Fruit fly (Drosophila melanogaster): ENCODE results near the gene RpS19a.

Gene RpS19a

dm6 chrX:16650078-16651063 lies 12.7 kb downstream of the RpS19a start (continued):
- peak; percentile 60 for TF ChIP-seq CG8281 (tag; optimal IDR thresholded peaks at IDR 0.05)
- TF ChIP-seq CG2712 (tag; optimal IDR thresholded peaks at IDR 0.05): peak; percentile 15
- TF ChIP-seq unpg (GFP tag; optimal IDR thresholded peaks at IDR 0.05): peak; percentile 10
- TF ChIP-seq lab (GFP tag; optimal IDR thresholded peaks at IDR 0.05): peak; percentile 53
- peak; percentile 37 for TF ChIP-seq CG9727 (GFP tag; optimal IDR thresholded peaks at IDR 0.05)
- peak; percentile 72 for TF ChIP-seq stc (GFP tag; IDR thresholded peaks at IDR 0.05)
- TF ChIP-seq CG15696 (tag; optimal IDR thresholded peaks at IDR 0.05): no peak
- TF ChIP-seq vvl (GFP tag; IDR thresholded peaks at IDR 0.05): peak; percentile 90
- peak; percentile 57 for TF ChIP-seq crc (GFP tag; optimal IDR thresholded peaks at IDR 0.05)
- peak; percentile 59 for TF ChIP-seq CG15269 (tag; optimal IDR thresholded peaks at IDR 0.05)
- TF ChIP-seq pnt (GFP tag; optimal IDR thresholded peaks at IDR 0.05): peak; percentile 70
- no peak for TF ChIP-seq CoRest (tag; optimal IDR thresholded peaks at IDR 0.05)
- no peak for TF ChIP-seq ham (GFP tag; IDR thresholded peaks at IDR 0.05)
- no peak for TF ChIP-seq CG11093 (GFP tag; IDR thresholded peaks at IDR 0.05)
- TF ChIP-seq grau (tag; optimal IDR thresholded peaks at IDR 0.05): peak; percentile 26
- TF ChIP-seq bowl (GFP tag; IDR thresholded peaks at IDR 0.05): 0 out of 2 replicates have a peak, but pooled peaks have one; percentile 30
- TF ChIP-seq Oaz (GFP tag; IDR thresholded peaks at IDR 0.05): peak; percentile 73
- TF ChIP-seq sr (GFP tag; IDR thresholded peaks at IDR 0.05): 0 out of 3 replicates have a peak, but pooled peaks have one; percentile 22
- no peak for TF ChIP-seq usp (GFP tag; optimal IDR thresholded peaks at IDR 0.05)
- peak; percentile 80 for TF ChIP-seq dysf (GFP tag; IDR thresholded peaks at IDR 0.05)
- peak; percentile 15; the same call in 1 of the 3 replicates for TF ChIP-seq CG6175 (GFP tag; IDR thresholded peaks at IDR 0.05)
- peak; percentile 54 for TF ChIP-seq row (GFP tag; IDR thresholded peaks at IDR 0.05)
- TF ChIP-seq en (GFP tag; optimal IDR thresholded peaks at IDR 0.05): peak; percentile 75
- no peak for TF ChIP-seq CG2120 (GFP tag; optimal IDR thresholded peaks at IDR 0.05)
- peak; percentile 26 for TF ChIP-seq CG6854 (GFP tag; optimal IDR thresholded peaks at IDR 0.05)
- TF ChIP-seq toy (GFP tag; IDR thresholded peaks at IDR 0.05): no peak
- no peak for TF ChIP-seq tll (GFP tag; optimal IDR thresholded peaks at IDR 0.05)
- TF ChIP-seq CG31441 (GFP tag; IDR thresholded peaks at IDR 0.05): no peak
- no peak for TF ChIP-seq dmrt11E (tag; optimal IDR thresholded peaks at IDR 0.05)
- peak; percentile 43 for TF ChIP-seq CG18599 (GFP tag; optimal IDR thresholded peaks at IDR 0.05)
- peak; percentile 81; the same call in 1 of the 2 replicates for TF ChIP-seq Atf6 (GFP tag; IDR thresholded peaks at IDR 0.05)
- TF ChIP-seq Ssrp (tag; optimal IDR thresholded peaks at IDR 0.05): peak; percentile 3
- TF ChIP-seq org-1 (GFP tag; optimal IDR thresholded peaks at IDR 0.05): peak; percentile 57
- TF ChIP-seq Ada2b (GFP tag; IDR thresholded peaks at IDR 0.05): peak; percentile 41; the same call in 1 of the 2 replicates
- TF ChIP-seq otp (GFP tag; IDR thresholded peaks at IDR 0.05): peak; percentile 85

dm6 chrX:16651098-16651497 lies 13.4 kb downstream of the RpS19a start, which contains the start of the genes CG32573 and CG42512:
Gene CG32573 (plus strand): TSS chrX:16651376.
Gene CG42512 (plus strand): TSS chrX:16651376.
- TF ChIP-seq phol (tag; optimal IDR thresholded peaks at IDR 0.05): peak; percentile 20
- TF ChIP-seq CG7839 (tag; optimal IDR thresholded peaks at IDR 0.05): no peak
- peak; percentile 61 for TF ChIP-seq CG15514 (GFP tag; optimal IDR thresholded peaks at IDR 0.05)
- no peak for TF ChIP-seq dan (GFP tag; IDR thresholded peaks at IDR 0.05)
- TF ChIP-seq CG16813 (GFP tag; IDR thresholded peaks at IDR 0.05; ENCODE audit: partially characterized antibody): peak; percentile 67
- peak; percentile 48; the same call in 1 of the 2 replicates for TF ChIP-seq ato (GFP tag; IDR thresholded peaks at IDR 0.05; ENCODE audit: partially characterized antibody)
- no peak for TF ChIP-seq NC2α (GFP tag; optimal IDR thresholded peaks at IDR 0.05)
- TF ChIP-seq en (GFP tag; optimal IDR thresholded peaks at IDR 0.05): no peak
- 0 out of 3 replicates have a peak, but pooled peaks have one; percentile 52 for TF ChIP-seq vnd (GFP tag; IDR thresholded peaks at IDR 0.05; ENCODE audit: partially characterized antibody)
- peak; percentile 53; the same call in 1 of the 3 replicates for TF ChIP-seq mld (GFP tag; IDR thresholded peaks at IDR 0.05; ENCODE audit: partially characterized antibody)
- no peak for TF ChIP-seq CG4854 (GFP tag; optimal IDR thresholded peaks at IDR 0.05)
- no peak for TF ChIP-seq CG8359 (GFP tag; optimal IDR thresholded peaks at IDR 0.05; ENCODE audit: borderline replicate concordance)
- TF ChIP-seq CG30431 (GFP tag; optimal IDR thresholded peaks at IDR 0.05): no peak
- peak; percentile 69 for TF ChIP-seq CG7963 (GFP tag; IDR thresholded peaks at IDR 0.05; ENCODE audit: partially characterized antibody)
- TF ChIP-seq CG5180 (GFP tag; optimal IDR thresholded peaks at IDR 0.05): no peak
